Fruit fly (Drosophila melanogaster) whole organism, wandering third instar larva: ENCODE data around the gene CG13921.

Experiments used
- Abd-B ChIP-seq: fragments of >200 bp; optimal IDR thresholded peaks from 2 replicates; lab custom pipeline; 2017; ENCODE audit warnings: missing biosample characterization, missing genetic modification characterization
- CG32264 ChIP-seq: fragments of 200-800 bp; sonication (Bioruptor generic); optimal IDR thresholded peaks from 2 replicates; lab custom pipeline; 2016; ENCODE audit warnings: missing biosample characterization, missing genetic modification characterization
- CG9705 ChIP-seq: fragments of 200-800 bp; sonication (Bioruptor generic); optimal IDR thresholded peaks from 2 replicates; lab custom pipeline; 2018; ENCODE audit warnings: missing biosample characterization, mild to moderate bottlenecking, missing genetic modification characterization
- Dif ChIP-seq: fragments of 200-275, 200-300 bp; sonication (Bioruptor generic); optimal IDR thresholded peaks from 2 replicates; lab custom pipeline; 2018; ENCODE audit warnings: missing biosample characterization, missing genetic modification characterization; ENCODE audit not compliant: partially characterized antibody
- GATAd ChIP-seq: sonication (Bioruptor generic); optimal IDR thresholded peaks from 2 replicates; lab custom pipeline; 2016; ENCODE audit warnings: missing biosample characterization, missing genetic modification characterization
- HLH106 ChIP-seq: fragments of 200-800 bp; optimal IDR thresholded peaks from 3 replicates; lab custom pipeline; 2019; ENCODE audit warnings: missing biosample characterization, mild to moderate bottlenecking, missing genetic modification characterization, moderate library complexity
- Hr83 ChIP-seq: fragments of 200-300 bp; sonication (Bioruptor generic); optimal IDR thresholded peaks from 2 replicates; lab custom pipeline; 2016; ENCODE audit warnings: missing biosample characterization, mild to moderate bottlenecking, missing genetic modification characterization, moderate library complexity; ENCODE audit not compliant: poor library complexity, severe bottlenecking
- Jra ChIP-seq: sonication (Bioruptor generic); optimal IDR thresholded peaks from 2 replicates; lab custom pipeline; 2016; ENCODE audit warnings: missing biosample characterization, missing genetic modification characterization
- Mio ChIP-seq: sonication (Bioruptor generic); optimal IDR thresholded peaks from 2 replicates; lab custom pipeline; 2016; ENCODE audit warnings: missing biosample characterization, missing genetic modification characterization
- Myc ChIP-seq: fragments of >200 bp; optimal IDR thresholded peaks from 2 replicates; lab custom pipeline; 2017
- N ChIP-seq: fragments of >200 bp; optimal IDR thresholded peaks from 2 replicates; lab custom pipeline; 2018; ENCODE audit warnings: missing biosample characterization, missing external identifiers, missing genetic modification characterization
- OdsH ChIP-seq: fragments of 200-800 bp; sonication (Bioruptor generic); optimal IDR thresholded peaks from 2 replicates; lab custom pipeline; 2016; ENCODE audit warnings: missing biosample characterization, mild to moderate bottlenecking, missing genetic modification characterization
- Rel ChIP-seq, 2 experiments: fragments of 200-800 bp; sonication (Bioruptor generic) in 1 of 2; optimal IDR thresholded peaks; 2 replicates in 1 of 2; 3 replicates in 1 of 2; lab custom pipeline; 2016 to 2019; ENCODE audit warnings: mild to moderate bottlenecking in 2 of 2, missing biosample characterization in 2 of 2, missing genetic modification characterization in 2 of 2, moderate library complexity in 1 of 2
- Sp1 ChIP-seq: fragments of 200-800 bp; sonication (Bioruptor generic); optimal IDR thresholded peaks from 3 replicates; lab custom pipeline; 2019; ENCODE audit warnings: missing biosample characterization, mild to moderate bottlenecking, missing genetic modification characterization, moderate library complexity
- Vsx2 ChIP-seq: fragments of 200-300, 225-300 bp; sonication (Bioruptor generic); optimal IDR thresholded peaks from 2 replicates; lab custom pipeline; 2018; ENCODE audit warnings: missing biosample characterization, missing genetic modification characterization; ENCODE audit not compliant: partially characterized antibody
- br ChIP-seq: fragments of 200-800 bp; sonication (Bioruptor generic); optimal IDR thresholded peaks from 2 replicates; lab custom pipeline; 2016; ENCODE audit warnings: missing biosample characterization, missing genetic modification characterization
- brk ChIP-seq: fragments of 200-800 bp; sonication (Bioruptor generic); optimal IDR thresholded peaks from 2 replicates; lab custom pipeline; 2016; ENCODE audit warnings: missing biosample characterization, mild to moderate bottlenecking, missing genetic modification characterization
- dmrt93B ChIP-seq: fragments of 200-800 bp; sonication (Bioruptor generic); optimal IDR thresholded peaks from 2 replicates; lab custom pipeline; 2018; ENCODE audit warnings: missing biosample characterization, mild to moderate bottlenecking, missing genetic modification characterization
- foxo ChIP-seq, 2 experiments: fragments of 200-800 bp; sonication (Bioruptor generic); optimal IDR thresholded peaks; 2 replicates in 1 of 2; 3 replicates in 1 of 2; lab custom pipeline; 2016 to 2017; ENCODE audit warnings: missing biosample characterization in 2 of 2, missing genetic modification characterization in 2 of 2
- fru ChIP-seq: fragments of 200-800 bp; sonication (Bioruptor generic); optimal IDR thresholded peaks from 3 replicates; lab custom pipeline; 2016; ENCODE audit warnings: missing biosample characterization, mild to moderate bottlenecking, missing genetic modification characterization
- h ChIP-seq: fragments of 200-800 bp; sonication (Bioruptor generic); optimal IDR thresholded peaks from 3 replicates; lab custom pipeline; 2016; ENCODE audit warnings: missing biosample characterization, mild to moderate bottlenecking, missing genetic modification characterization
- pan ChIP-seq: fragments of >200 bp; optimal IDR thresholded peaks from 2 replicates; lab custom pipeline; 2017
- psq ChIP-seq: fragments of 200-800 bp; sonication (Bioruptor generic); optimal IDR thresholded peaks from 3 replicates; lab custom pipeline; 2017; ENCODE audit warnings: missing biosample characterization, mild to moderate bottlenecking, missing genetic modification characterization, moderate library complexity
- rgr ChIP-seq: fragments of 200-800 bp; sonication (Bioruptor generic); optimal IDR thresholded peaks from 3 replicates; lab custom pipeline; 2016; ENCODE audit warnings: missing biosample characterization, mild to moderate bottlenecking, missing genetic modification characterization
- sage ChIP-seq: fragments of 200-800 bp; sonication (Bioruptor generic); optimal IDR thresholded peaks from 2 replicates; lab custom pipeline; 2016; ENCODE audit warnings: missing biosample characterization, mild to moderate bottlenecking, missing genetic modification characterization
- usp ChIP-seq: fragments of >200 bp; optimal IDR thresholded peaks from 2 replicates; lab custom pipeline; 2017; ENCODE audit warnings: missing biosample characterization, missing genetic modification characterization
- woc ChIP-seq: sonication (Bioruptor generic); optimal IDR thresholded peaks from 2 replicates; lab custom pipeline; 2016; ENCODE audit warnings: missing biosample characterization, mild to moderate bottlenecking, missing genetic modification characterization

Gene CG13921

DNA sequence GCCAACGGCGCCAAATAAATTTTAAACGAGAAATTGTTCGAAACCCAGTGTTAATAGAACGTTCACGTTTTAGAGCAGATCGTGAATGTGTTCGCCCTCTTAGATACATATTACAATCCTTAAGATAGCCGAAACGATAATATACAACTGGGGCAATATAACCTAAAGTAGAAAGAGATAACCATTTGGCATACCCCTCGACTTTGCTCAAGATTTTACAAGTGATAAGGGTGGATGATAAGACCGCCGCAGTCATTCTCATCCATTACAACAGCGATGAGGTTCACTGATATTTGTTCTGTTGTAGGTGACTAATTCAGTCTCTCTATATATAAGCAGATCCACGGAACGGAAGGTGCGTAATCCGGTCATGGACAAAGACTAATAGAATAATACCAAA lies 20.0 kb upstream of the CG13921 start:
- TF ChIP-seq Mio (GFP tag; lab: Kevin White, UChicago) (no peak), N (GFP tag; lab: Kevin White, UChicago) (no peak), fru (GFP tag; lab: Kevin White, UChicago) (no peak), Rel (GFP tag; optimal IDR thresholded peaks at IDR 0.05; lab: Kevin White, UChicago) (no peak), Rel (tag; optimal IDR thresholded peaks at IDR 0.05; lab: Kevin White, UChicago) (no peak), rgr (GFP tag; lab: Kevin White, UChicago) (no peak), usp (GFP tag; lab: Kevin White, UChicago) (no peak), br (GFP tag; lab: Kevin White, UChicago) (no peak), foxo (GFP tag; optimal IDR thresholded peaks at IDR 0.05; lab: Kevin White, UChicago) (no peak), sage (GFP tag; lab: Kevin White, UChicago) (no peak), GATAd (GFP tag; lab: Kevin White, UChicago) (no peak), Hr83 (GFP tag; lab: Kevin White, UChicago) (no peak)

DNA sequence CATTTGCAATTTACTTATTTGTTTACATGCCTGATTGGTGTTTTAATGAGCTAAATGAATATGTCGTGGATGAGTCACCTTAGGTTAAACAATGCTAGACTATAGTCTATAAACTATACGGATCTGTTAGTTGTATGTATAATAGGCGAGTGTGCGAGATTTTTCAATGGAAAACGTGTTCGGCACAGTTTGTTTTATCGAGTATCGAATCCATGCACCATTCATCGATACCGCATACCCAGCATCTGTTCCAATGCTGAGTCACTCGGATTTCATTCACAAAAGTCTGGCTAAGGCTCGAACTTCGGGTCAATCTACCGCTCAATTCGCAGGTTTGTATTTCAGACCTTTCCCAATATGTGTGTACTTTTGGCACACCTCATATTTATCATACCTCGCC lies 19.3 kb upstream of the CG13921 start:
- TF ChIP-seq CG9705 = no peak
- no peak for TF ChIP-seq br (GFP tag; lab: Kevin White, UChicago)
- peak; percentile 6 for TF ChIP-seq rgr (GFP tag; lab: Kevin White, UChicago)
- TF ChIP-seq, all 38 proteins: peak for 1

DNA sequence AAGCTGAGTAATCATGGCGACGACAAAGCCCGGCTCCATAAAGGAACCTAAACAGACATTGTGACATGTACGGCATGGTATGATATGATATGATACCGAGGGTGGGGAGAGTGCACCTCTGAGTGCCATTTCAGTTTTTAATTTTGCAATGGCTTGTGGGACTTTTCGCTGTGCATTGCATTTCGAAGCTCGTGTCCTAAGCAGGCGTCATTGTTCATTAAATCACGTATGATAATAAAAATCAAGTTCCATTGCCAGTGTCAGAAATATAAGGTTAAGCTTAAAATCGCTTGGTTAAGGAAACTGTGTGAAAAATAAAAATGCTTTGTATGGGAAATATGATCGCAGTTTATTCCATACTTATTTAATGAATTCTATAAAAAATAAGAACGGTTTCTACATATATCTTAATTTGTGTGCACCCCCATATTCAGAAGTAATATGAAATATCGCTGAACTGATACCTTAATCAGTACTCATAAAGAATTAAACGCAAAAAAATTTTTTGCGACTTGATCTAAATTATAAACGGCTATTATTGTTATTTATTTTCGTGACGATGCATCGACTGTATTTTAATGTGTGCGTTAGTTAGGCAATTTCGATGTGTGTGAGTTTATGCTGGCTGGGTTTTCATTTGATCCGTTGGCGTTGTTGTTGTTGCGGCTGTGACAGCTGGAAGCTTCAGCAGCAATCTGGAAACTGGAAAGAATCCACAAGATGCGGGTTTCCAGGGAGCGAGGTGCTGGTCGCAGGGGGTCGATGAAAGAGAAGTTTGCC lies 17.1 kb upstream of the CG13921 start:
- TF ChIP-seq Rel (GFP tag; optimal IDR thresholded peaks at IDR 0.05; lab: Kevin White, UChicago) (no peak), Rel (tag; optimal IDR thresholded peaks at IDR 0.05; lab: Kevin White, UChicago) (peak; percentile 95), CG9705 (no peak)
- TF ChIP-seq, all 38 proteins: peak for 1

DNA sequence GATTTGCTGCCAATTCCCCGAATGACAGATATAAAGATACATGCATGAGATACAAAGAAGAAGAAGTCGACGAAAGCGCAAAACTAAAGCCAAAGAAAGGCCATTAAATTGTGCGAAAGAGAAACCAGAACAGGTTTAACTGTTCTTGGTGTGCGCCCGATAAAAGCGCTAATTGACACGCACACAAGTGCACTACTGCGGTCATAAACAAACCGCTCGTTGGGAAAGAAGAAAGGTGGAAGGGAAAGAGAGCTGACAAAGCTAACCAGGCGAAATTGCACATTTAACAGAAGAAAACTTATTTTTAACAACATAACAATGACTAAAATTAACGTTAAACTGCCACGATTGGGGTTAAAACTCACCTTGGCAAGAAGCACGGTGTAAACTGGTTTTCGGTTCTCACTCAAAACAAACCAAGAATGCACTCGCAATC lies 16.5 kb upstream of the CG13921 start:
- TF ChIP-seq sage (GFP tag; lab: Kevin White, UChicago) (no peak), Vsx2 (GFP tag; lab: Kevin White, UChicago) (peak; percentile 24), Myc (lab: Kevin White, UChicago) (no peak), psq (GFP tag; lab: Kevin White, UChicago) (peak; percentile 85), N (GFP tag; lab: Kevin White, UChicago) (no peak), Hr83 (GFP tag; lab: Kevin White, UChicago) (no peak)
- TF ChIP-seq, all 38 proteins: peak for 2

DNA sequence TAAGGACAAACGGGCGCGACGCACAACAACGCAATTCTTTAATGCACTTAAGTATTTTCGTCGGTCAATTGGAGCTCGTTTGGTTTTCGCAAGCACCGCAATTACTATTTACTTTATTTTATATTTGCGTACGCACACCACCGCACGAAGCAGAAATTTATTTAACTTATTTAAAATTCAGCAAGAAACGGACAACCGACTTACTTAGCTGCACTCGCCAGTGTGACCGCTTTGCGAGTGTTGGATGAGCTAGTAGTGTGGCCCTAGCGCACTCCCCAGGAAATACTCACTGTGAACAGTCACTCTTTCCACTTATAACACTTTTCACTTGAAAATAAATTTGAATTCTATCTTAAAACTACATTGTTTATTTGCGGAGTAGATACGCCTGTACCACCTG lies 15.8 kb upstream of the CG13921 start, which contains the start of gene drpr:
TSS of gene drpr (minus strand) at position 235 of the 400 bp plus-strand sequence.
- TF ChIP-seq Sp1 (GFP tag; lab: Kevin White, UChicago) = peak; percentile 43
- no peak for TF ChIP-seq dmrt93B (GFP tag; lab: Kevin White, UChicago)
- TF ChIP-seq Jra (GFP tag; lab: Kevin White, UChicago) = peak; percentile 17
- no peak for TF ChIP-seq GATAd (GFP tag; lab: Kevin White, UChicago)
- peak; percentile 62 for TF ChIP-seq fru (GFP tag; lab: Kevin White, UChicago)
- peak; percentile 18 for TF ChIP-seq CG9705
- no peak for TF ChIP-seq Abd-B (GFP tag; lab: Kevin White, UChicago)
- peak; percentile 36 for TF ChIP-seq rgr (GFP tag; lab: Kevin White, UChicago)
- TF ChIP-seq HLH106 (tag; lab: Kevin White, UChicago) = peak; percentile 14
- peak; percentile 45 for TF ChIP-seq Dif (GFP tag; lab: Kevin White, UChicago)
- TF ChIP-seq CG32264 (GFP tag; lab: Kevin White, UChicago) = no peak
- no peak for TF ChIP-seq pan (lab: Kevin White, UChicago)
- no peak for TF ChIP-seq OdsH (GFP tag; lab: Kevin White, UChicago)
- no peak for TF ChIP-seq sage (GFP tag; lab: Kevin White, UChicago)
- TF ChIP-seq br (GFP tag; lab: Kevin White, UChicago) = peak; percentile 43
- no peak for TF ChIP-seq brk (GFP tag; lab: Kevin White, UChicago)
- peak; percentile 53 for TF ChIP-seq Hr83 (GFP tag; lab: Kevin White, UChicago)
- TF ChIP-seq N (GFP tag; lab: Kevin White, UChicago) = no peak
- peak; percentile 66 for TF ChIP-seq woc (GFP tag; lab: Kevin White, UChicago)
- no peak for TF ChIP-seq foxo (GFP tag; optimal IDR thresholded peaks at IDR 0.05; lab: Kevin White, UChicago)
- no peak for TF ChIP-seq Rel (GFP tag; optimal IDR thresholded peaks at IDR 0.05; lab: Kevin White, UChicago)
- peak; percentile 57 for TF ChIP-seq Rel (tag; optimal IDR thresholded peaks at IDR 0.05; lab: Kevin White, UChicago)
- TF ChIP-seq h (GFP tag; lab: Kevin White, UChicago) = peak; percentile 23
